Worm (Caenorhabditis elegans) whole organism, mixed stage, embryonic: ENCODE data around the gene R08E3.1.

ENCODE experiments used
- hlh-1 ChIP-seq: fragments of 150-350 bp; optimal IDR thresholded peaks from 2 replicates; lab custom pipeline; 2014; ENCODE audit warnings: missing biosample characterization, missing genetic modification reagents, missing genetic modification characterization
- mep-1 ChIP-seq: fragments of 150-350 bp; optimal IDR thresholded peaks from 2 replicates; lab custom pipeline; 2017; ENCODE audit warnings: missing biosample characterization, missing genetic modification reagents, missing genetic modification characterization, inconsistent platforms
- nhr-237 ChIP-seq: fragments of 150-350 bp; optimal IDR thresholded peaks from 2 replicates; lab custom pipeline; 2014; ENCODE audit warnings: missing biosample characterization, missing genetic modification characterization
- snpc-4 ChIP-seq: fragments of 150-350 bp; optimal IDR thresholded peaks from 2 replicates; lab custom pipeline; 2014; ENCODE audit warnings: missing biosample characterization, missing genetic modification characterization
- ztf-11 ChIP-seq: fragments of 150-350 bp; optimal IDR thresholded peaks from 2 replicates; lab custom pipeline; 2014; ENCODE audit warnings: missing biosample characterization, missing genetic modification characterization

DNA sequence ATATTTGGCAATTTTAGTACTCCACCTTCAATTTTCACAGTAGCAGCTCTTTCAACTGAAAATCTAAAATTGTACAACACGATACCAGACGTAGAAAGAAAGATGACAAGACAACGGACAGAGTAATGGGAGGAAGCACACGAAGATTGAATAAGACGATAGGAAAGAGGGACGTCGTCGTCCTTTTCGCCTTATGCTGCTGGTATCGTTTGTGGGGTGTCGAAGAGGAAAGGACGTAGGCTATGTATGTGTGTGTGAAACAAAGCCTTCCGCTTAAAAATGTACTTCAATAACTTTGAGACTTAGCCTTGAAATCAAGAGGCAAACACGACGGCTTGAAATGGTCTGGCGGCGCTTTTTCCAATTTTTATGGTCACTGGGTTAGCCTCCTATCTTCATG is 50.3 kb downstream of the R08E3.1 start:
- TF ChIP-seq snpc-4 = no peak
- TF ChIP-seq mep-1 (tag; lab: Kevin White, UChicago) = no peak
- TF ChIP-seq ztf-11 (tag; lab: Kevin White, UChicago) = no peak
- no peak for TF ChIP-seq nhr-237
- TF ChIP-seq hlh-1 (tag; lab: Kevin White, UChicago) = no peak
